Worm (Caenorhabditis elegans): Measurements from ENCODE around the gene mvb-12.

ce11 chrIV:7800338-7800737 is 30.0 kb upstream of the mvb-12 start:
- TF ChIP-seq zip-5 (tag; optimal IDR thresholded peaks at IDR 0.05), result no peak
- TF ChIP-seq ceh-30 (tag; optimal IDR thresholded peaks at IDR 0.05), result no peak
- TF ChIP-seq pha-4 (tag; optimal IDR thresholded peaks at IDR 0.05), result no peak
- no peak for TF ChIP-seq nfya-1 (tag; optimal IDR thresholded peaks at IDR 0.05)
- TF ChIP-seq sdc-2 (tag; optimal IDR thresholded peaks at IDR 0.05), result no peak
- TF ChIP-seq unc-55 (GFP tag; optimal IDR thresholded peaks at IDR 0.05), result no peak
- TF ChIP-seq ama-1 (optimal IDR thresholded peaks at IDR 0.05), result no peak
- no peak for TF ChIP-seq nhr-232 (tag; optimal IDR thresholded peaks at IDR 0.05)
- TF ChIP-seq nhr-11 (tag; optimal IDR thresholded peaks at IDR 0.05), result no peak
- no peak for TF ChIP-seq ceh-18 (tag; optimal IDR thresholded peaks at IDR 0.05)
- no peak for TF ChIP-seq pha-2 (tag; optimal IDR thresholded peaks at IDR 0.05)
- TF ChIP-seq hlh-6 (tag; optimal IDR thresholded peaks at IDR 0.05), result no peak

Measured in whole organism, late embryonic.